Worm (Caenorhabditis elegans): ENCODE data around the gene F58B4.6.

- TF ChIP-seq nhr-77 (tag; optimal IDR thresholded peaks at IDR 0.05): no peak
- TF ChIP-seq aly-2 (tag; optimal IDR thresholded peaks at IDR 0.05): no peak
- TF ChIP-seq ceh-28 (tag; optimal IDR thresholded peaks at IDR 0.05): no peak
- no peak for TF ChIP-seq elt-1 (tag; optimal IDR thresholded peaks at IDR 0.05)
- TF ChIP-seq nfya-1 (tag; optimal IDR thresholded peaks at IDR 0.05; ENCODE audit: insufficient read depth): no peak
- no peak for TF ChIP-seq pqm-1 (tag; optimal IDR thresholded peaks at IDR 0.05)
- TF ChIP-seq fos-1 (tag; optimal IDR thresholded peaks at IDR 0.05): no peak
- no peak for TF ChIP-seq nhr-237 (tag; optimal IDR thresholded peaks at IDR 0.05)
- TF ChIP-seq ceh-9 (tag; optimal IDR thresholded peaks at IDR 0.05): no peak
- TF ChIP-seq ztf-11 (tag; optimal IDR thresholded peaks at IDR 0.05): no peak
- TF ChIP-seq zag-1 (tag; optimal IDR thresholded peaks at IDR 0.05): no peak
- no peak for TF ChIP-seq unc-62 (GFP tag; optimal IDR thresholded peaks at IDR 0.05)
- TF ChIP-seq nhr-12 (tag; optimal IDR thresholded peaks at IDR 0.05): no peak
Measured at ce11 chrV:10947210-10947609, 22.4 kb downstream of the F58B4.6 start.
